Fruit fly (Drosophila melanogaster): Measurements from ENCODE around the gene CG43155.

The CG43155 gene

dm6 chrX:11458912-11459836 lies at the start of gene CG43155:
CG43155 (plus strand) TSS chrX:11459786.
- no peak for TF ChIP-seq CG17801 (GFP tag; optimal IDR thresholded peaks at IDR 0.05; ENCODE audit: partially characterized antibody)

- TF ChIP-seq CG17801 (GFP tag; optimal IDR thresholded peaks at IDR 0.05; ENCODE audit: partially characterized antibody): no peak
Observed at dm6 chrX:11413090-11413489, 46.5 kb upstream of the CG43155 start, which contains the start of gene Gr10b. Gr10b (minus strand) TSS chrX:11413190.

dm6 chrX:11417322-11417721 lies 42.3 kb upstream of the CG43155 start, which contains the start of the genes Gr10a and Or10a:
Gr10a (minus strand) TSS chrX:11417422.
Or10a (minus strand) TSS chrX:11417422.
- no peak for TF ChIP-seq CG17801 (GFP tag; optimal IDR thresholded peaks at IDR 0.05; ENCODE audit: partially characterized antibody)

- no peak for TF ChIP-seq CG17801 (GFP tag; optimal IDR thresholded peaks at IDR 0.05; ENCODE audit: partially characterized antibody)
Observed at dm6 chrX:11419212-11419611, 40.4 kb upstream of the CG43155 start.

dm6 chrX:11419962-11420361 lies 39.6 kb upstream of the CG43155 start:
- TF ChIP-seq CG17801 (GFP tag; optimal IDR thresholded peaks at IDR 0.05; ENCODE audit: partially characterized antibody): no peak

dm6 chrX:11420752-11421396 lies 38.7 kb upstream of the CG43155 start:
- no peak for TF ChIP-seq CG17801 (GFP tag; optimal IDR thresholded peaks at IDR 0.05; ENCODE audit: partially characterized antibody)

dm6 chrX:11422071-11422470 lies 37.5 kb upstream of the CG43155 start:
- TF ChIP-seq CG17801 (GFP tag; optimal IDR thresholded peaks at IDR 0.05; ENCODE audit: partially characterized antibody): no peak

dm6 chrX:11422532-11422931 lies 37.1 kb upstream of the CG43155 start, which contains the start of gene Gs2:
Gs2 (plus strand) TSS chrX:11422832.
- no peak for TF ChIP-seq CG17801 (GFP tag; optimal IDR thresholded peaks at IDR 0.05; ENCODE audit: partially characterized antibody)

- TF ChIP-seq CG17801 (GFP tag; optimal IDR thresholded peaks at IDR 0.05; ENCODE audit: partially characterized antibody): peak; percentile 89
Observed at dm6 chrX:11423277-11423717, 36.3 kb upstream of the CG43155 start.

- TF ChIP-seq CG17801 (GFP tag; optimal IDR thresholded peaks at IDR 0.05; ENCODE audit: partially characterized antibody): no peak
Observed at dm6 chrX:11424512-11424911, 35.1 kb upstream of the CG43155 start.

dm6 chrX:11425401-11425800 lies 34.2 kb upstream of the CG43155 start:
- TF ChIP-seq CG17801 (GFP tag; optimal IDR thresholded peaks at IDR 0.05; ENCODE audit: partially characterized antibody): no peak

dm6 chrX:11425956-11426598 lies 33.5 kb upstream of the CG43155 start:
- TF ChIP-seq CG17801 (GFP tag; optimal IDR thresholded peaks at IDR 0.05; ENCODE audit: partially characterized antibody): no peak

dm6 chrX:11427282-11427689 lies 32.3 kb upstream of the CG43155 start:
- no peak for TF ChIP-seq CG17801 (GFP tag; optimal IDR thresholded peaks at IDR 0.05; ENCODE audit: partially characterized antibody)

dm6 chrX:11430940-11431339 lies 28.6 kb upstream of the CG43155 start:
- TF ChIP-seq CG17801 (GFP tag; optimal IDR thresholded peaks at IDR 0.05; ENCODE audit: partially characterized antibody): no peak

- TF ChIP-seq CG17801 (GFP tag; optimal IDR thresholded peaks at IDR 0.05; ENCODE audit: partially characterized antibody): no peak
Observed at dm6 chrX:11433930-11434329, 25.7 kb upstream of the CG43155 start.

All from ovary, adult (tissue).